Worm (Caenorhabditis elegans) whole organism, L3 larva: ENCODE data around the gene myo-5.

Experiments used
- R02D3.7 ChIP-seq: fragments of 150-350 bp; optimal IDR thresholded peaks from 2 replicates; lab custom pipeline; 2014; ENCODE audit warnings: missing biosample characterization, missing genetic modification characterization
- aly-2 ChIP-seq: fragments of 150-350 bp; optimal IDR thresholded peaks from 2 replicates; lab custom pipeline; 2014; ENCODE audit warnings: missing biosample characterization, missing genetic modification characterization
- ama-1 ChIP-seq: fragments of 150-350 bp; optimal IDR thresholded peaks from 2 replicates; lab custom pipeline; 2018
- ceh-16 ChIP-seq: sonication (generic microtip); optimal IDR thresholded peaks from 2 replicates; lab custom pipeline; 2017; ENCODE audit warnings: missing biosample characterization, missing genetic modification characterization
- ceh-28 ChIP-seq: fragments of 150-350 bp; optimal IDR thresholded peaks from 2 replicates; lab custom pipeline; 2014; ENCODE audit warnings: missing biosample characterization, missing genetic modification reagents, missing genetic modification characterization
- ceh-82 ChIP-seq: fragments of 150-350 bp; optimal IDR thresholded peaks from 2 replicates; lab custom pipeline; 2014; ENCODE audit warnings: missing biosample characterization, missing genetic modification characterization
- ceh-9 ChIP-seq: sonication (generic microtip); optimal IDR thresholded peaks from 2 replicates; lab custom pipeline; 2018; ENCODE audit warnings: missing biosample characterization, missing genetic modification characterization
- egl-27 ChIP-seq: sonication (generic microtip); optimal IDR thresholded peaks from 4 replicates; lab custom pipeline; 2017; ENCODE audit warnings: missing biosample characterization, missing genetic modification reagents, missing genetic modification characterization
- egl-5 ChIP-seq: fragments of 150-350 bp; optimal IDR thresholded peaks from 2 replicates; lab custom pipeline; 2017; ENCODE audit warnings: missing biosample characterization, missing genetic modification reagents, missing genetic modification characterization, inconsistent platforms
- elt-1 ChIP-seq: fragments of 150-350 bp; optimal IDR thresholded peaks from 2 replicates; lab custom pipeline; 2014; ENCODE audit warnings: missing biosample characterization, missing genetic modification characterization
- elt-2 ChIP-seq: sonication (generic microtip); optimal IDR thresholded peaks from 2 replicates; lab custom pipeline; 2016; ENCODE audit warnings: missing genetic modification reagents, mild to moderate bottlenecking, missing genetic modification characterization, missing compliant biosample characterization
- elt-3 ChIP-seq, 3 experiments: fragments of 150-350 bp in 1 of 3; sonication (generic microtip) in 2 of 3; optimal IDR thresholded peaks; 2 replicates in 2 of 3; 4 replicates in 1 of 3; lab custom pipeline; 2014 to 2017; ENCODE audit warnings: missing biosample characterization in 3 of 3, missing genetic modification characterization in 3 of 3
- eor-1 ChIP-seq, 2 experiments: fragments of 150-350 bp; optimal IDR thresholded peaks; 2 replicates each; lab custom pipeline; 2014 to 2018; ENCODE audit warnings: missing biosample characterization in 2 of 2, missing genetic modification characterization in 2 of 2
- fkh-10 ChIP-seq: sonication (generic microtip); optimal IDR thresholded peaks from 2 replicates; lab custom pipeline; 2017; ENCODE audit warnings: missing biosample characterization, missing genetic modification reagents, missing genetic modification characterization
- fkh-2 ChIP-seq: fragments of 150-350 bp; optimal IDR thresholded peaks from 2 replicates; lab custom pipeline; 2014; ENCODE audit warnings: missing biosample characterization, missing genetic modification reagents, missing genetic modification characterization
- fos-1 ChIP-seq: fragments of 150-350 bp; optimal IDR thresholded peaks from 2 replicates; lab custom pipeline; 2014; ENCODE audit warnings: missing biosample characterization, missing genetic modification characterization
- lin-15B ChIP-seq: fragments of 150-350 bp; optimal IDR thresholded peaks from 2 replicates; lab custom pipeline; 2014; ENCODE audit warnings: missing biosample characterization, missing genetic modification characterization
- mdl-1 ChIP-seq: fragments of 150-350 bp; optimal IDR thresholded peaks from 2 replicates; lab custom pipeline; 2014; ENCODE audit warnings: missing biosample characterization, missing genetic modification characterization
- mml-1 ChIP-seq: fragments of 150-350 bp; sonication (generic microtip); optimal IDR thresholded peaks from 3 replicates; lab custom pipeline; 2014; ENCODE audit warnings: missing biosample characterization, missing genetic modification characterization
- nfya-1 ChIP-seq: sonication (generic microtip); optimal IDR thresholded peaks from 2 replicates; lab custom pipeline; 2017; ENCODE audit warnings: missing genetic modification characterization, mild to moderate bottlenecking, missing compliant biosample characterization, antibody characterized with exemption, moderate library complexity; ENCODE audit not compliant: insufficient read depth
- nhr-11 ChIP-seq: fragments of 150-350 bp; optimal IDR thresholded peaks from 2 replicates; lab custom pipeline; 2014; ENCODE audit warnings: missing biosample characterization, missing genetic modification characterization
- nhr-12 ChIP-seq: fragments of 150-350 bp; optimal IDR thresholded peaks from 2 replicates; lab custom pipeline; 2014; ENCODE audit warnings: missing biosample characterization, missing genetic modification characterization
- nhr-23 ChIP-seq: fragments of 150-350 bp; optimal IDR thresholded peaks from 2 replicates; lab custom pipeline; 2014; ENCODE audit warnings: missing biosample characterization, missing genetic modification reagents, missing genetic modification characterization
- nhr-25 ChIP-seq: sonication (generic microtip); optimal IDR thresholded peaks from 2 replicates; lab custom pipeline; 2017; ENCODE audit warnings: missing biosample characterization, missing genetic modification characterization
- nhr-28 ChIP-seq: fragments of 150-350 bp; optimal IDR thresholded peaks from 2 replicates; lab custom pipeline; 2014; ENCODE audit warnings: missing biosample characterization, missing genetic modification characterization
- nhr-43 ChIP-seq: sonication (generic microtip); optimal IDR thresholded peaks from 2 replicates; lab custom pipeline; 2016; ENCODE audit warnings: mild to moderate bottlenecking, missing genetic modification characterization, missing compliant biosample characterization; ENCODE audit not compliant: poor library complexity, severe bottlenecking
- nhr-67 ChIP-seq: fragments of 150-350 bp; optimal IDR thresholded peaks from 2 replicates; lab custom pipeline; 2014; ENCODE audit warnings: missing biosample characterization, missing genetic modification characterization
- pha-4 ChIP-seq: fragments of 150-350 bp; optimal IDR thresholded peaks from 2 replicates; lab custom pipeline; 2014; ENCODE audit warnings: missing biosample characterization, missing genetic modification reagents, missing genetic modification characterization
- pqm-1 ChIP-seq: fragments of 150-350 bp; optimal IDR thresholded peaks from 2 replicates; lab custom pipeline; 2017; ENCODE audit warnings: missing biosample characterization, missing genetic modification characterization, inconsistent platforms
- snpc-4 ChIP-seq: fragments of 150-350 bp; optimal IDR thresholded peaks from 2 replicates; lab custom pipeline; 2014; ENCODE audit warnings: missing biosample characterization, missing genetic modification characterization
- unc-39 ChIP-seq: sonication (generic microtip); optimal IDR thresholded peaks from 4 replicates; lab custom pipeline; 2017; ENCODE audit warnings: missing biosample characterization, missing genetic modification characterization
- unc-62 ChIP-seq: fragments of 150-350 bp; sonication (generic microtip); optimal IDR thresholded peaks from 4 replicates; lab custom pipeline; 2014; ENCODE audit warnings: missing biosample characterization, missing genetic modification reagents, missing genetic modification characterization
- ztf-11 ChIP-seq: fragments of 150-350 bp; optimal IDR thresholded peaks from 2 replicates; lab custom pipeline; 2014; ENCODE audit warnings: missing biosample characterization, missing genetic modification characterization

myo-5 gene

ce11 chrV:8108670-8109069 lies at the start of gene myo-5:
TSS of gene myo-5 (plus strand) at chrV:8108970.
- TF ChIP-seq ceh-16 (tag; lab: Kevin White, UChicago) (no peak), unc-62 (GFP tag; lab: Kevin White, UChicago) (no peak), snpc-4 (tag; lab: Kevin White, UChicago) (no peak), ceh-9 (tag; lab: Kevin White, UChicago) (no peak), ama-1 (lab: Kevin White, UChicago) (no peak), mdl-1 (tag; lab: Kevin White, UChicago) (no peak), pqm-1 (tag; lab: Kevin White, UChicago) (no peak), nhr-25 (tag; lab: Kevin White, UChicago) (no peak), nhr-11 (tag; lab: Kevin White, UChicago) (no peak), elt-3 (tag; optimal IDR thresholded peaks at IDR 0.05; lab: Kevin White, UChicago) (no peak), mml-1 (tag; lab: Kevin White, UChicago) (no peak), egl-27 (no peak)

ce11 chrV:8062074-8062473 lies 46.7 kb upstream of the myo-5 start, which contains the start of gene str-139:
TSS of gene str-139 (minus strand) at chrV:8062174.
- TF ChIP-seq nhr-67 (tag; lab: Kevin White, UChicago) (no peak), ztf-11 (tag; lab: Kevin White, UChicago) (no peak), elt-3 (tag; optimal IDR thresholded peaks at IDR 0.05; lab: Kevin White, UChicago) (no peak), fkh-2 (tag; lab: Kevin White, UChicago) (no peak), ceh-9 (tag; lab: Kevin White, UChicago) (no peak), nhr-25 (tag; lab: Kevin White, UChicago) (no peak), ama-1 (lab: Kevin White, UChicago) (no peak)

- no peak for TF ChIP-seq unc-39 (tag; lab: Kevin White, UChicago)
- no peak for TF ChIP-seq eor-1 (tag; optimal IDR thresholded peaks at IDR 0.05; lab: Kevin White, UChicago)
- no peak for TF ChIP-seq snpc-4 (tag; lab: Kevin White, UChicago)
- no peak for TF ChIP-seq pha-4 (tag; lab: Kevin White, UChicago)
- no peak for TF ChIP-seq ceh-82
- no peak for TF ChIP-seq elt-2
These were observed 41.0 kb upstream of the myo-5 start, which contains the start of gene str-140 for ce11 chrV:8067800-8068199. TSS of gene str-140 (minus strand) at chrV:8067900.

- TF ChIP-seq ceh-82 (no peak), fos-1 (tag; lab: Kevin White, UChicago) (no peak), mml-1 (tag; lab: Kevin White, UChicago) (no peak)
These were observed 39.1 kb upstream of the myo-5 start, which contains the start of gene str-143 for ce11 chrV:8069637-8070036. TSS of gene str-143 (minus strand) at chrV:8069737.

- TF ChIP-seq elt-1 (tag; lab: Kevin White, UChicago) (no peak), nfya-1 (tag; lab: Kevin White, UChicago) (no peak), fos-1 (tag; lab: Kevin White, UChicago) (no peak), R02D3.7 (tag; lab: Kevin White, UChicago) (no peak)
These were observed 36.7 kb upstream of the myo-5 start, which contains the start of gene str-144 for ce11 chrV:8072047-8072446. TSS of gene str-144 (minus strand) at chrV:8072147.

ce11 chrV:8073162-8073561 lies 35.6 kb upstream of the myo-5 start:
- TF ChIP-seq elt-1 (tag; lab: Kevin White, UChicago) (no peak), ztf-11 (tag; lab: Kevin White, UChicago) (no peak), nhr-28 (tag; lab: Kevin White, UChicago) (no peak), nhr-11 (tag; lab: Kevin White, UChicago) (no peak), pha-4 (tag; lab: Kevin White, UChicago) (no peak), R02D3.7 (tag; lab: Kevin White, UChicago) (no peak), eor-1 (tag; optimal IDR thresholded peaks at IDR 0.05; lab: Kevin White, UChicago) (no peak), nhr-12 (tag; lab: Kevin White, UChicago) (no peak), nhr-25 (tag; lab: Kevin White, UChicago) (peak; percentile 26), nhr-43 (tag; lab: Kevin White, UChicago) (peak; percentile 48), egl-27 (peak; percentile 39), ceh-28 (tag; lab: Kevin White, UChicago) (peak; percentile 40), fkh-10 (no peak), pqm-1 (tag; lab: Kevin White, UChicago) (no peak), lin-15B (tag; lab: Kevin White, UChicago) (no peak), snpc-4 (tag; lab: Kevin White, UChicago) (no peak), nhr-23 (tag; lab: Kevin White, UChicago) (peak; percentile 62), egl-5 (tag; lab: Kevin White, UChicago) (no peak), aly-2 (tag; lab: Kevin White, UChicago) (no peak), elt-3 (tag; optimal IDR thresholded peaks at IDR 0.05; lab: Kevin White, UChicago) (peak; percentile 36 to 82 (median 53)), fos-1 (tag; lab: Kevin White, UChicago) (no peak)
